Worm (Caenorhabditis elegans) whole organism, late embryonic: Measurements from ENCODE around the gene twk-35.

ENCODE experiments used
- C08G9.2 ChIP-seq: sonication (generic microtip); optimal IDR thresholded peaks from 2 replicates; lab custom pipeline; 2016; ENCODE audit warnings: mild to moderate bottlenecking, missing genetic modification characterization, moderate library complexity, missing compliant biosample characterization
- C38D4.7 ChIP-seq: fragments of 200-800 bp; sonication (Bioruptor generic); optimal IDR thresholded peaks from 2 replicates; lab custom pipeline; 2018; ENCODE audit warnings: mild to moderate bottlenecking, missing genetic modification characterization, moderate library complexity, missing compliant biosample characterization
- F13H6.1 ChIP-seq: sonication (generic microtip); optimal IDR thresholded peaks from 2 replicates; lab custom pipeline; 2016; ENCODE audit warnings: missing genetic modification characterization, missing compliant biosample characterization
- K09A11.1 ChIP-seq: sonication (generic microtip); optimal IDR thresholded peaks from 2 replicates; lab custom pipeline; 2017; ENCODE audit warnings: antibody characterized with exemption, mild to moderate bottlenecking, missing genetic modification characterization, missing compliant biosample characterization; ENCODE audit not compliant: insufficient read depth
- T23F11.4 ChIP-seq: fragments of 200-800 bp; sonication (Bioruptor generic); optimal IDR thresholded peaks from 2 replicates; lab custom pipeline; 2018; ENCODE audit warnings: mild to moderate bottlenecking, missing genetic modification characterization, missing compliant biosample characterization
- ama-1 ChIP-seq: fragments of 150-350 bp; optimal IDR thresholded peaks from 2 replicates; lab custom pipeline; 2014
- ceh-18 ChIP-seq: sonication (generic microtip); optimal IDR thresholded peaks from 2 replicates; lab custom pipeline; 2016; ENCODE audit warnings: missing genetic modification characterization, missing compliant biosample characterization
- ceh-19 ChIP-seq: fragments of 200-800 bp; sonication (Bioruptor generic); optimal IDR thresholded peaks from 2 replicates; lab custom pipeline; 2018; ENCODE audit warnings: mild to moderate bottlenecking, missing genetic modification characterization, missing compliant biosample characterization
- ceh-22 ChIP-seq: sonication (generic microtip); optimal IDR thresholded peaks from 2 replicates; lab custom pipeline; 2017; ENCODE audit warnings: missing biosample characterization, missing genetic modification characterization
- ceh-24 ChIP-seq: sonication (generic microtip); optimal IDR thresholded peaks from 2 replicates; lab custom pipeline; 2016; ENCODE audit warnings: mild to moderate bottlenecking, missing genetic modification characterization, missing compliant biosample characterization
- ceh-30 ChIP-seq: fragments of 150-350 bp; optimal IDR thresholded peaks from 2 replicates; lab custom pipeline; 2014; ENCODE audit warnings: missing biosample characterization, missing genetic modification characterization
- ceh-31 ChIP-seq: sonication (generic microtip); optimal IDR thresholded peaks from 2 replicates; lab custom pipeline; 2016; ENCODE audit warnings: missing genetic modification characterization, missing compliant biosample characterization
- ceh-45 ChIP-seq: fragments of 200-800 bp; sonication (Bioruptor generic); IDR thresholded peaks from 2 replicates; pipeline ENCODE4 v1.3.6; 2022; ENCODE audit warnings: missing genetic modification reagents, missing genetic modification characterization, missing compliant biosample characterization
- ceh-48 ChIP-seq: sonication (generic microtip); optimal IDR thresholded peaks from 2 replicates; lab custom pipeline; 2016; ENCODE audit warnings: missing genetic modification characterization, inconsistent platforms, missing compliant biosample characterization
- ceh-6 ChIP-seq: fragments of 200-800 bp; sonication (Bioruptor generic); optimal IDR thresholded peaks from 2 replicates; lab custom pipeline; 2018; ENCODE audit warnings: mild to moderate bottlenecking, missing genetic modification characterization, missing compliant biosample characterization
- che-1 ChIP-seq: sonication (generic microtip); optimal IDR thresholded peaks from 2 replicates; lab custom pipeline; 2016; ENCODE audit warnings: mild to moderate bottlenecking, missing genetic modification characterization, missing compliant biosample characterization
- dmd-4 ChIP-seq: sonication (generic microtip); optimal IDR thresholded peaks from 2 replicates; lab custom pipeline; 2016; ENCODE audit warnings: borderline replicate concordance, missing genetic modification characterization, missing compliant biosample characterization
- elt-2 ChIP-seq: sonication (generic microtip); optimal IDR thresholded peaks from 2 replicates; lab custom pipeline; 2016; ENCODE audit warnings: missing genetic modification reagents, missing genetic modification characterization, missing compliant biosample characterization
- elt-4 ChIP-seq: sonication (generic microtip); optimal IDR thresholded peaks from 2 replicates; lab custom pipeline; 2016; ENCODE audit warnings: missing genetic modification characterization, missing compliant biosample characterization
- eyg-1 ChIP-seq: sonication (generic microtip); optimal IDR thresholded peaks from 2 replicates; lab custom pipeline; 2016; ENCODE audit warnings: missing genotype, missing genetic modification characterization, missing compliant biosample characterization
- fax-1 ChIP-seq: sonication (generic microtip); optimal IDR thresholded peaks from 2 replicates; lab custom pipeline; 2016; ENCODE audit warnings: missing genotype, missing genetic modification characterization, missing compliant biosample characterization
- fkh-6 ChIP-seq: sonication (generic microtip); optimal IDR thresholded peaks from 2 replicates; lab custom pipeline; 2016; ENCODE audit warnings: missing genetic modification characterization, missing compliant biosample characterization
- gmeb-2 ChIP-seq: sonication (generic microtip); optimal IDR thresholded peaks from 2 replicates; lab custom pipeline; 2016; ENCODE audit warnings: missing genetic modification characterization, inconsistent platforms, missing compliant biosample characterization
- hlh-13 ChIP-seq: fragments of 200-800 bp; sonication (Bioruptor generic); optimal IDR thresholded peaks from 2 replicates; lab custom pipeline; 2018; ENCODE audit warnings: mild to moderate bottlenecking, missing genetic modification characterization, missing compliant biosample characterization
- hlh-15 ChIP-seq: sonication (generic microtip); optimal IDR thresholded peaks from 2 replicates; lab custom pipeline; 2016; ENCODE audit warnings: missing genetic modification characterization, missing compliant biosample characterization
- hlh-30 ChIP-seq: sonication (generic microtip); optimal IDR thresholded peaks from 2 replicates; lab custom pipeline; 2017; ENCODE audit warnings: antibody characterized with exemption, missing genetic modification characterization, missing compliant biosample characterization; ENCODE audit not compliant: insufficient read depth
- hlh-6 ChIP-seq: sonication (generic microtip); optimal IDR thresholded peaks from 2 replicates; lab custom pipeline; 2016; ENCODE audit warnings: missing genotype, missing genetic modification characterization, missing compliant biosample characterization
- lim-6 ChIP-seq: sonication (generic microtip); optimal IDR thresholded peaks from 2 replicates; lab custom pipeline; 2016; ENCODE audit warnings: missing genetic modification characterization, missing compliant biosample characterization
- lin-11 ChIP-seq: fragments of 200-800 bp; sonication (Bioruptor generic); optimal IDR thresholded peaks from 2 replicates; lab custom pipeline; 2018; ENCODE audit warnings: mild to moderate bottlenecking, missing genetic modification characterization, missing compliant biosample characterization
- madf-2 ChIP-seq: sonication (generic microtip); optimal IDR thresholded peaks from 2 replicates; lab custom pipeline; 2017; ENCODE audit warnings: missing genetic modification characterization, missing compliant biosample characterization
- nhr-11 ChIP-seq: fragments of 150-350 bp; optimal IDR thresholded peaks from 2 replicates; lab custom pipeline; 2014; ENCODE audit warnings: missing biosample characterization, missing genetic modification characterization
- nhr-232 ChIP-seq: sonication (generic microtip); optimal IDR thresholded peaks from 2 replicates; lab custom pipeline; 2016; ENCODE audit warnings: missing genetic modification characterization, missing compliant biosample characterization
- pha-2 ChIP-seq: sonication (generic microtip); optimal IDR thresholded peaks from 2 replicates; lab custom pipeline; 2017; ENCODE audit warnings: mild to moderate bottlenecking, missing genetic modification characterization, missing compliant biosample characterization
- pqm-1 ChIP-seq: sonication (generic microtip); optimal IDR thresholded peaks from 2 replicates; lab custom pipeline; 2016; ENCODE audit warnings: missing genetic modification characterization, missing compliant biosample characterization
- rnt-1 ChIP-seq: sonication (generic microtip); optimal IDR thresholded peaks from 2 replicates; lab custom pipeline; 2016; ENCODE audit warnings: missing genetic modification characterization, missing compliant biosample characterization
- sdc-2 ChIP-seq: sonication (generic microtip); optimal IDR thresholded peaks from 2 replicates; lab custom pipeline; 2016; ENCODE audit warnings: missing genotype, missing genetic modification characterization, missing compliant biosample characterization
- sox-2 ChIP-seq: fragments of 200-800 bp; sonication (Bioruptor generic); IDR thresholded peaks from 2 replicates; pipeline ENCODE4 v1.3.6; 2022; ENCODE audit warnings: missing genetic modification reagents, missing genetic modification characterization, missing compliant biosample characterization
- syd-9 ChIP-seq: sonication (generic microtip); optimal IDR thresholded peaks from 2 replicates; lab custom pipeline; 2016; ENCODE audit warnings: mild to moderate bottlenecking, missing genetic modification characterization, moderate library complexity, missing compliant biosample characterization
- ttx-3 ChIP-seq: sonication (generic microtip); optimal IDR thresholded peaks from 2 replicates; lab custom pipeline; 2016; ENCODE audit warnings: missing genetic modification reagents, missing genetic modification characterization, missing compliant biosample characterization
- unc-42 ChIP-seq: sonication (generic microtip); optimal IDR thresholded peaks from 2 replicates; lab custom pipeline; 2016; ENCODE audit warnings: missing genotype, missing genetic modification characterization, missing compliant biosample characterization
- zip-5 ChIP-seq: sonication (generic microtip); optimal IDR thresholded peaks from 2 replicates; lab custom pipeline; 2016; ENCODE audit warnings: missing genetic modification characterization, missing compliant biosample characterization
- ztf-16 ChIP-seq: sonication (generic microtip); optimal IDR thresholded peaks from 2 replicates; lab custom pipeline; 2017; ENCODE audit warnings: missing genetic modification characterization, missing compliant biosample characterization

twk-35 gene

ce11 chrV:20868329-20868728 lies 5.5 kb downstream of the twk-35 start, which contains the start of gene F31D4.8:
Gene F31D4.8 (minus strand): TSS chrV:20868429.
- TF ChIP-seq pha-2 (tag; lab: Kevin White, UChicago) (no peak), madf-2 (tag; lab: Kevin White, UChicago) (no peak), ceh-24 (tag; lab: Kevin White, UChicago) (no peak), ceh-22 (tag; lab: Kevin White, UChicago) (no peak), ceh-30 (no peak), ceh-48 (tag; lab: Kevin White, UChicago) (no peak), lin-11 (no peak), ceh-18 (no peak), K09A11.1 (tag; lab: Kevin White, UChicago) (no peak)

- TF ChIP-seq che-1 (tag; lab: Kevin White, UChicago) = no peak
- no peak for TF ChIP-seq C08G9.2 (tag; lab: Kevin White, UChicago)
Measured at ce11 chrV:20870633-20871032, 7.9 kb downstream of the twk-35 start.

- TF ChIP-seq ceh-45 (GFP tag; lab: Robert Waterston, UW) (no peak), lin-11 (no peak), C08G9.2 (tag; lab: Kevin White, UChicago) (no peak), pha-2 (tag; lab: Kevin White, UChicago) (no peak), ama-1 (lab: Kevin White, UChicago) (no peak), gmeb-2 (tag; lab: Kevin White, UChicago) (no peak), pqm-1 (no peak), zip-5 (tag; lab: Kevin White, UChicago) (no peak), syd-9 (tag; lab: Kevin White, UChicago) (no peak), sdc-2 (tag; lab: Kevin White, UChicago) (no peak), ceh-30 (no peak), elt-2 (tag; lab: Kevin White, UChicago) (no peak), fax-1 (tag; lab: Kevin White, UChicago) (no peak), ztf-16 (tag; lab: Kevin White, UChicago) (no peak), ceh-19 (GFP tag; lab: Kevin White, UChicago) (no peak), hlh-30 (tag; lab: Kevin White, UChicago) (no peak), hlh-6 (tag; lab: Kevin White, UChicago) (no peak), lim-6 (tag; lab: Kevin White, UChicago) (no peak), fkh-6 (tag; lab: Kevin White, UChicago) (no peak), dmd-4 (tag; lab: Kevin White, UChicago) (no peak)
Measured at ce11 chrV:20871194-20871593, 8.4 kb downstream of the twk-35 start.

- TF ChIP-seq ceh-31 (tag; lab: Kevin White, UChicago) (peak; percentile 2), nhr-232 (no peak), elt-4 (tag; lab: Kevin White, UChicago) (no peak), sdc-2 (tag; lab: Kevin White, UChicago) (no peak), unc-42 (peak; percentile 99), ztf-16 (tag; lab: Kevin White, UChicago) (no peak), pqm-1 (no peak), rnt-1 (tag; lab: Kevin White, UChicago) (no peak), F13H6.1 (tag; lab: Kevin White, UChicago) (no peak), eyg-1 (tag; lab: Kevin White, UChicago) (no peak), hlh-15 (tag; lab: Kevin White, UChicago) (no peak)
Measured at ce11 chrV:20873144-20873543, 10.4 kb downstream of the twk-35 start.

ce11 chrV:20875324-20875723 lies 12.5 kb downstream of the twk-35 start:
- TF ChIP-seq C08G9.2 (tag; lab: Kevin White, UChicago) = no peak
- no peak for TF ChIP-seq che-1 (tag; lab: Kevin White, UChicago)
- TF ChIP-seq hlh-13 (GFP tag; lab: Kevin White, UChicago) = no peak
- TF ChIP-seq ttx-3 (tag; lab: Kevin White, UChicago) = no peak
- TF ChIP-seq sox-2 = no peak
- no peak for TF ChIP-seq nhr-11 (tag; lab: Kevin White, UChicago)
- no peak for TF ChIP-seq T23F11.4 (GFP tag; lab: Kevin White, UChicago)
- TF ChIP-seq ceh-6 = no peak
- TF ChIP-seq C38D4.7 (GFP tag; lab: Kevin White, UChicago) = no peak
- TF ChIP-seq unc-42 = no peak
- TF ChIP-seq elt-4 (tag; lab: Kevin White, UChicago) = no peak
- TF ChIP-seq fkh-6 (tag; lab: Kevin White, UChicago) = no peak
